Fruit fly (Drosophila melanogaster) whole organism, wandering third instar larva: ENCODE results near the gene mge.

ENCODE experiments used
- Dif ChIP-seq: fragments of 200-275, 200-300 bp; sonication (Bioruptor generic); optimal IDR thresholded peaks from 2 replicates; lab custom pipeline; 2018; ENCODE audit warnings: missing biosample characterization, missing genetic modification characterization; ENCODE audit not compliant: partially characterized antibody
- Hnf4 ChIP-seq: fragments of 200-800 bp; sonication (Bioruptor generic); optimal IDR thresholded peaks from 2 replicates; lab custom pipeline; 2016; ENCODE audit warnings: missing biosample characterization, mild to moderate bottlenecking, missing genetic modification characterization
- Hr78 ChIP-seq: fragments of >200 bp; optimal IDR thresholded peaks from 2 replicates; lab custom pipeline; 2017; ENCODE audit warnings: missing biosample characterization, missing genetic modification characterization
- Mio ChIP-seq: sonication (Bioruptor generic); optimal IDR thresholded peaks from 2 replicates; lab custom pipeline; 2016; ENCODE audit warnings: missing biosample characterization, missing genetic modification characterization
- Myc ChIP-seq: fragments of >200 bp; optimal IDR thresholded peaks from 2 replicates; lab custom pipeline; 2017
- Vsx2 ChIP-seq: fragments of 200-300, 225-300 bp; sonication (Bioruptor generic); optimal IDR thresholded peaks from 2 replicates; lab custom pipeline; 2018; ENCODE audit warnings: missing biosample characterization, missing genetic modification characterization; ENCODE audit not compliant: partially characterized antibody
- dl ChIP-seq, 2 experiments: fragments of 175-275, 200-275 bp in 1 of 2; fragments of 200-275 bp in 1 of 2; sonication (Bioruptor generic); optimal IDR thresholded peaks; lab custom pipeline; 2018; ENCODE audit warnings: mild to moderate bottlenecking in 2 of 2, missing biosample characterization in 2 of 2, missing genetic modification characterization in 2 of 2, moderate library complexity in 2 of 2; ENCODE audit not compliant: partially characterized antibody in 2 of 2, insufficient read depth in 1 of 2
- foxo ChIP-seq, 2 experiments: fragments of 200-800 bp; sonication (Bioruptor generic); optimal IDR thresholded peaks; 2 replicates in 1 of 2; 3 replicates in 1 of 2; lab custom pipeline; 2016 to 2017; ENCODE audit warnings: missing biosample characterization in 2 of 2, missing genetic modification characterization in 2 of 2
- h ChIP-seq: fragments of 200-800 bp; sonication (Bioruptor generic); optimal IDR thresholded peaks from 3 replicates; lab custom pipeline; 2016; ENCODE audit warnings: missing biosample characterization, mild to moderate bottlenecking, missing genetic modification characterization

DNA sequence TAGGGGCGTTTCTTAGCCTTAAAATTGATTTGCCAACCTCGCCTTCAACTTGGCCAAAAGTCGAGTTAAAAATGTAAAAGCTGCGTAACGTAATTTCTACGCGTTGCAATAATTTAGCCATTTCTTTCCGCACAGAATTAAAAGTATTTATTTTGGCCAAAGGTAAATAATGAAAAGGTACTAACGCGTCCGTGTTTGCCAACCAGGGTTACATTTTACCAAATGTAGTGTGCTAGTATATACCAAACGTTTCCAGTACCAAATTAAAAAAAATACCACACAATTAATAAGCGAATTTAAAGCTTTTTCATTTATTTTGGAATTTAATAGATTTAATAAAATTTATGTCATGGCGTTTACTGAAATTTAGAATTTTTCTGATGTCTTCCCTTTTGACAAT, 10.8 kb downstream of the mge start, which contains the start of gene Ccz1:
- TF ChIP-seq Hr78 (GFP tag; lab: Kevin White, UChicago) (no peak), Hnf4 (GFP tag; lab: Kevin White, UChicago) (peak; percentile 90), Dif (GFP tag; lab: Kevin White, UChicago) (no peak), Mio (GFP tag; lab: Kevin White, UChicago) (no peak), Vsx2 (no peak), foxo (GFP tag; optimal IDR thresholded peaks at IDR 0.05; lab: Kevin White, UChicago) (peak; percentile 21 to 67), dl (GFP tag; optimal IDR thresholded peaks at IDR 0.05; lab: Kevin White, UChicago; ENCODE audit: insufficient read depth in 1 of 2, partially characterized antibody in 2 of 2) (no peak), Myc (lab: Kevin White, UChicago) (no peak), h (peak; percentile 73)
